Worm (Caenorhabditis elegans): Measurements from ENCODE around the gene scl-25.

Gene scl-25

ce11 chrV:17240579-17241277 lies 15.2 kb downstream of the scl-25 start:
- no peak for TF ChIP-seq ztf-4 (tag; optimal IDR thresholded peaks at IDR 0.05)
- no peak for TF ChIP-seq dmd-4 (tag; optimal IDR thresholded peaks at IDR 0.05)
- TF ChIP-seq elt-1 (tag; optimal IDR thresholded peaks at IDR 0.05), result no peak
- no peak for TF ChIP-seq blmp-1 (tag; optimal IDR thresholded peaks at IDR 0.05; ENCODE audit: insufficient read depth)
- TF ChIP-seq fos-1 (tag; optimal IDR thresholded peaks at IDR 0.05), result peak; percentile 73
- no peak for TF ChIP-seq skn-1 (tag; optimal IDR thresholded peaks at IDR 0.05)
- no peak for TF ChIP-seq elt-3 (tag; optimal IDR thresholded peaks at IDR 0.05)

- TF ChIP-seq nhr-21 (tag; optimal IDR thresholded peaks at IDR 0.05) (no peak), gmeb-1 (tag; optimal IDR thresholded peaks at IDR 0.05) (peak; percentile 25), fos-1 (tag; optimal IDR thresholded peaks at IDR 0.05) (peak; percentile 83), sma-9 (GFP tag; optimal IDR thresholded peaks at IDR 0.05) (peak; percentile 24), sma-9 (tag; optimal IDR thresholded peaks at IDR 0.05) (no peak), mbf-1 (tag; optimal IDR thresholded peaks at IDR 0.05) (no peak)
Measured at ce11 chrV:17241278-17241661, 15.8 kb downstream of the scl-25 start.

- TF ChIP-seq unc-62 (GFP tag; optimal IDR thresholded peaks at IDR 0.05) (no peak), sem-4 (tag; optimal IDR thresholded peaks at IDR 0.05) (no peak), ztf-11 (tag; optimal IDR thresholded peaks at IDR 0.05) (no peak), fos-1 (tag; optimal IDR thresholded peaks at IDR 0.05) (no peak), peb-1 (tag; optimal IDR thresholded peaks at IDR 0.05) (no peak), zag-1 (tag; optimal IDR thresholded peaks at IDR 0.05) (no peak), ama-1 (optimal IDR thresholded peaks at IDR 0.05) (no peak), mdl-1 (tag; optimal IDR thresholded peaks at IDR 0.05) (no peak), C34F6.9 (tag; optimal IDR thresholded peaks at IDR 0.05) (no peak), ztf-4 (tag; optimal IDR thresholded peaks at IDR 0.05) (no peak), nhr-21 (tag; optimal IDR thresholded peaks at IDR 0.05) (no peak), nhr-10 (tag; optimal IDR thresholded peaks at IDR 0.05) (no peak), unc-39 (tag; optimal IDR thresholded peaks at IDR 0.05) (no peak), lin-39 (tag; optimal IDR thresholded peaks at IDR 0.05) (no peak)
Measured at ce11 chrV:17242552-17242951, 17.1 kb downstream of the scl-25 start, which contains the start of gene Y68A4B.3. Gene Y68A4B.3 (minus strand): TSS chrV:17242652.

ce11 chrV:17243016-17243415 lies 17.5 kb downstream of the scl-25 start:
- peak; percentile 87 for TF ChIP-seq fos-1 (tag; optimal IDR thresholded peaks at IDR 0.05)
- no peak for TF ChIP-seq egl-27 (tag; optimal IDR thresholded peaks at IDR 0.05)

- TF ChIP-seq snpc-4 (tag; optimal IDR thresholded peaks at IDR 0.05), result no peak
- no peak for TF ChIP-seq ceh-16 (tag; optimal IDR thresholded peaks at IDR 0.05)
- no peak for TF ChIP-seq gmeb-1 (tag; optimal IDR thresholded peaks at IDR 0.05)
- no peak for TF ChIP-seq nhr-77 (tag; optimal IDR thresholded peaks at IDR 0.05)
- no peak for TF ChIP-seq nhr-21 (tag; optimal IDR thresholded peaks at IDR 0.05)
- TF ChIP-seq skn-1 (tag; optimal IDR thresholded peaks at IDR 0.05), result no peak
- no peak for TF ChIP-seq nhr-11 (tag; optimal IDR thresholded peaks at IDR 0.05)
Measured at ce11 chrV:17245406-17245805, 19.9 kb downstream of the scl-25 start, which contains the start of gene clec-242. Gene clec-242 (minus strand): TSS chrV:17245506.

- no peak for TF ChIP-seq nhr-21 (tag; optimal IDR thresholded peaks at IDR 0.05)
- TF ChIP-seq nhr-25 (tag; optimal IDR thresholded peaks at IDR 0.05), result no peak
- TF ChIP-seq blmp-1 (tag; optimal IDR thresholded peaks at IDR 0.05; ENCODE audit: insufficient read depth), result no peak
- no peak for TF ChIP-seq nhr-6 (tag; optimal IDR thresholded peaks at IDR 0.05)
- no peak for TF ChIP-seq Y55F3AM.14 (GFP tag; optimal IDR thresholded peaks at IDR 0.05)
- TF ChIP-seq snpc-4 (tag; optimal IDR thresholded peaks at IDR 0.05), result no peak
- TF ChIP-seq ama-1 (optimal IDR thresholded peaks at IDR 0.05), result no peak
- no peak for TF ChIP-seq sma-3 (GFP tag; optimal IDR thresholded peaks at IDR 0.05)
- TF ChIP-seq C34F6.9 (tag; optimal IDR thresholded peaks at IDR 0.05), result no peak
- TF ChIP-seq lin-39 (tag; optimal IDR thresholded peaks at IDR 0.05), result no peak
- TF ChIP-seq unc-62 (GFP tag; optimal IDR thresholded peaks at IDR 0.05), result no peak
- no peak for TF ChIP-seq unc-39 (tag; optimal IDR thresholded peaks at IDR 0.05)
Measured at ce11 chrV:17248915-17249314, 23.4 kb downstream of the scl-25 start, which contains the start of gene clec-243. Gene clec-243 (minus strand): TSS chrV:17249015.
